Fruit fly (Drosophila melanogaster) whole organism, embryonic: ENCODE data around the gene Idgf3.

Experiments
- CG11398 ChIP-seq: fragments of 200-800 bp; sonication (Bioruptor generic); optimal IDR thresholded peaks from 2 replicates; lab custom pipeline; 2016; ENCODE audit warnings: missing biosample characterization, missing genetic modification characterization
- CG12155 ChIP-seq: fragments of 200-800 bp; sonication (Bioruptor generic); optimal IDR thresholded peaks from 3 replicates; lab custom pipeline; 2016; ENCODE audit warnings: missing biosample characterization, missing genetic modification characterization
- CG15011 ChIP-seq: fragments of 200-800 bp; sonication (Bioruptor generic); optimal IDR thresholded peaks from 3 replicates; lab custom pipeline; 2018; ENCODE audit warnings: missing biosample characterization, mild to moderate bottlenecking, missing genetic modification characterization
- CG1603 ChIP-seq: fragments of 200-800 bp; sonication (Bioruptor generic); optimal IDR thresholded peaks from 2 replicates; lab custom pipeline; 2019; ENCODE audit warnings: missing biosample characterization, mild to moderate bottlenecking, missing genetic modification characterization, moderate library complexity
- CG1647 ChIP-seq: fragments of 200-800 bp; sonication (Bioruptor generic); optimal IDR thresholded peaks from 3 replicates; lab custom pipeline; 2016; ENCODE audit warnings: missing biosample characterization, missing genetic modification characterization
- CG2678 ChIP-seq: fragments of 200-800 bp; sonication (Bioruptor generic); optimal IDR thresholded peaks from 3 replicates; lab custom pipeline; 2019; ENCODE audit warnings: missing biosample characterization, mild to moderate bottlenecking, missing genetic modification characterization, moderate library complexity
- CG42726 ChIP-seq: fragments of 200-800 bp; sonication (Bioruptor generic); IDR thresholded peaks from 2 replicates; pipeline ENCODE4 v1.3.6; 2022; ENCODE audit warnings: missing biosample characterization, missing genetic modification characterization; ENCODE audit not compliant: partially characterized antibody
- CG4617 ChIP-seq: fragments of 200-800 bp; sonication (Bioruptor generic); optimal IDR thresholded peaks from 3 replicates; lab custom pipeline; 2016; ENCODE audit warnings: missing biosample characterization, missing genetic modification characterization, borderline replicate concordance
- CG6175 ChIP-seq: fragments of 200-800 bp; sonication (Bioruptor generic); IDR thresholded peaks from 3 replicates; pipeline ENCODE4 v1.3.6; 2022; ENCODE audit warnings: missing biosample characterization, missing genetic modification characterization
- CG8388 ChIP-seq: fragments of 200-800 bp; sonication (Bioruptor generic); optimal IDR thresholded peaks from 2 replicates; lab custom pipeline; 2019; ENCODE audit warnings: missing biosample characterization, mild to moderate bottlenecking, missing genetic modification characterization, moderate library complexity
- CG8924 ChIP-seq: fragments of 200-800 bp; optimal IDR thresholded peaks from 3 replicates; lab custom pipeline; 2019; ENCODE audit warnings: missing biosample characterization, mild to moderate bottlenecking, missing genetic modification characterization, moderate library complexity
- CG9797 ChIP-seq: fragments of 200-800 bp; sonication (Bioruptor generic); optimal IDR thresholded peaks from 3 replicates; lab custom pipeline; 2018; ENCODE audit warnings: missing biosample characterization, mild to moderate bottlenecking, missing genetic modification characterization
- Dad ChIP-seq: fragments of 200-800 bp; sonication (Bioruptor generic); optimal IDR thresholded peaks from 3 replicates; lab custom pipeline; 2016; ENCODE audit warnings: missing biosample characterization, missing genetic modification characterization
- Hand ChIP-seq: fragments of 200-800 bp; sonication (Bioruptor generic); optimal IDR thresholded peaks from 2 replicates; lab custom pipeline; 2017; ENCODE audit warnings: mild to moderate bottlenecking, missing biosample characterization, missing genetic modification reagents, missing genetic modification characterization
- MTF-1 ChIP-seq: fragments of 200-800 bp; sonication (Bioruptor generic); optimal IDR thresholded peaks from 2 replicates; lab custom pipeline; 2018; ENCODE audit warnings: missing biosample characterization, mild to moderate bottlenecking, missing genetic modification characterization, borderline replicate concordance
- Meics ChIP-seq: fragments of 200-800 bp; sonication (Bioruptor generic); optimal IDR thresholded peaks from 2 replicates; lab custom pipeline; 2017; ENCODE audit warnings: missing biosample characterization, mild to moderate bottlenecking, missing genetic modification characterization
- Mrtf ChIP-seq: fragments of 200-800 bp; sonication (Bioruptor generic); IDR thresholded peaks from 3 replicates; pipeline ENCODE4 v1.3.6; 2022; ENCODE audit warnings: missing biosample characterization, missing genetic modification characterization
- NC2α ChIP-seq: fragments of 200-800 bp; sonication (Bioruptor generic); optimal IDR thresholded peaks from 2 replicates; lab custom pipeline; 2016; ENCODE audit warnings: missing biosample characterization, missing genetic modification characterization
- Optix ChIP-seq: fragments of 200-800 bp; sonication (Bioruptor generic); IDR thresholded peaks from 3 replicates; pipeline ENCODE4 v1.3.6; 2022; ENCODE audit warnings: missing biosample characterization, missing genetic modification characterization
- Pdp1 ChIP-seq, 2 experiments: fragments of 200-800 bp; sonication (Bioruptor generic); optimal IDR thresholded peaks; 3 replicates each; lab custom pipeline; 2016; ENCODE audit warnings: missing biosample characterization in 2 of 2, missing genetic modification characterization in 2 of 2, mild to moderate bottlenecking in 1 of 2, moderate library complexity in 1 of 2
- Poxn ChIP-seq: fragments of 200-800 bp; sonication (Bioruptor generic); IDR thresholded peaks from 2 replicates; pipeline ENCODE4 v1.3.6; 2022; ENCODE audit warnings: missing biosample characterization, missing genetic modification characterization
- Spps ChIP-seq: fragments of 200-800 bp; sonication (Bioruptor generic); optimal IDR thresholded peaks from 2 replicates; lab custom pipeline; 2018; ENCODE audit warnings: missing biosample characterization, mild to moderate bottlenecking, missing genetic modification characterization
- Ssrp ChIP-seq: fragments of 200-800 bp; sonication (Bioruptor generic); optimal IDR thresholded peaks from 2 replicates; lab custom pipeline; 2018; ENCODE audit warnings: missing biosample characterization, mild to moderate bottlenecking, missing genetic modification characterization, moderate library complexity
- Tbp ChIP-seq: fragments of >200 bp; optimal IDR thresholded peaks from 2 replicates; lab custom pipeline; 2018; ENCODE audit warnings: missing biosample characterization, missing genetic modification characterization
- Trl ChIP-seq, 3 experiments: fragments of >200 bp in 2 of 3; fragments of 200-800 bp in 1 of 3; sonication (Bioruptor generic) in 1 of 3; optimal IDR thresholded peaks; 2 replicates in 1 of 3; 3 replicates in 2 of 3; lab custom pipeline; 2016 to 2017; ENCODE audit warnings: missing biosample characterization in 1 of 3, missing genetic modification characterization in 1 of 3
- ab ChIP-seq: fragments of 200-800 bp; sonication (Bioruptor generic); optimal IDR thresholded peaks from 2 replicates; lab custom pipeline; 2016; ENCODE audit warnings: missing biosample characterization, missing genetic modification characterization
- az2 ChIP-seq: fragments of 200-800 bp; sonication (Bioruptor generic); optimal IDR thresholded peaks from 3 replicates; lab custom pipeline; 2016; ENCODE audit warnings: missing biosample characterization, missing genetic modification characterization
- bowl ChIP-seq: fragments of 200-800 bp; sonication (Bioruptor generic); IDR thresholded peaks from 2 replicates; pipeline ENCODE4 v1.3.6; 2022; ENCODE audit warnings: missing biosample characterization, missing genetic modification characterization
- cas ChIP-seq: fragments of 200-800 bp; sonication (Bioruptor generic); IDR thresholded peaks from 2 replicates; pipeline ENCODE4 v1.3.6; 2022; ENCODE audit warnings: missing biosample characterization, missing genetic modification characterization
- cg ChIP-seq: fragments of 200-800 bp; sonication (Bioruptor generic); optimal IDR thresholded peaks from 3 replicates; lab custom pipeline; 2019; ENCODE audit warnings: missing biosample characterization, mild to moderate bottlenecking, missing genetic modification characterization, moderate library complexity
- chn ChIP-seq: fragments of 200-800 bp; sonication (Bioruptor generic); optimal IDR thresholded peaks from 2 replicates; lab custom pipeline; 2016; ENCODE audit warnings: missing biosample characterization, missing genetic modification characterization
- ci ChIP-seq: fragments of 200-800 bp; sonication (Bioruptor generic); IDR thresholded peaks from 3 replicates; pipeline ENCODE4 v1.3.6; 2022; ENCODE audit warnings: missing biosample characterization, missing genetic modification characterization
- croc ChIP-seq: fragments of 200-800 bp; sonication (Bioruptor generic); conservative IDR thresholded peaks from 3 replicates; pipeline ENCODE4 v1.3.6; 2022; ENCODE audit warnings: missing biosample characterization, missing genetic modification characterization
- dmrt11E ChIP-seq: fragments of 200-800 bp; sonication (Bioruptor generic); optimal IDR thresholded peaks from 3 replicates; lab custom pipeline; 2018; ENCODE audit warnings: missing biosample characterization, mild to moderate bottlenecking, missing genetic modification characterization, moderate library complexity
- dmrt99B ChIP-seq: fragments of 200-800 bp; sonication (Bioruptor generic); optimal IDR thresholded peaks from 2 replicates; lab custom pipeline; 2018; ENCODE audit warnings: missing biosample characterization, mild to moderate bottlenecking, missing genetic modification characterization, moderate library complexity
- ewg ChIP-seq: fragments of 200-800 bp; sonication (Bioruptor generic); optimal IDR thresholded peaks from 3 replicates; lab custom pipeline; 2017; ENCODE audit warnings: mild to moderate bottlenecking, missing biosample characterization, missing genetic modification reagents, missing genetic modification characterization
- eyg ChIP-seq: fragments of 200-800 bp; sonication (Bioruptor generic); optimal IDR thresholded peaks from 3 replicates; lab custom pipeline; 2016; ENCODE audit warnings: missing biosample characterization, missing genetic modification characterization
- grau ChIP-seq: fragments of 200-800 bp; optimal IDR thresholded peaks from 3 replicates; lab custom pipeline; 2019; ENCODE audit warnings: missing biosample characterization, mild to moderate bottlenecking, missing genetic modification characterization, moderate library complexity
- gsb ChIP-seq: fragments of 200-800 bp; sonication (Bioruptor generic); IDR thresholded peaks from 2 replicates; pipeline ENCODE4 v1.3.6; 2022; ENCODE audit warnings: missing biosample characterization, missing genetic modification characterization
- ind ChIP-seq: fragments of 200-800 bp; sonication (Bioruptor generic); optimal IDR thresholded peaks from 3 replicates; lab custom pipeline; 2016; ENCODE audit warnings: missing biosample characterization, missing genetic modification characterization
- inv ChIP-seq: fragments of 200-800 bp; sonication (Bioruptor generic); IDR thresholded peaks from 2 replicates; pipeline ENCODE4 v1.3.6; 2022; ENCODE audit warnings: missing biosample characterization, missing genetic modification characterization; ENCODE audit not compliant: partially characterized antibody
- pb ChIP-seq: fragments of 200-800 bp; sonication (Bioruptor generic); optimal IDR thresholded peaks from 3 replicates; lab custom pipeline; 2016; ENCODE audit warnings: missing biosample characterization, missing genetic modification characterization
- peb ChIP-seq: fragments of 200-800 bp; sonication (Bioruptor generic); IDR thresholded peaks from 2 replicates; pipeline ENCODE4 v1.3.6; 2022; ENCODE audit warnings: missing biosample characterization, missing genetic modification characterization
- ro ChIP-seq: fragments of 200-800 bp; sonication (Bioruptor generic); IDR thresholded peaks from 2 replicates; pipeline ENCODE4 v1.3.6; 2022; ENCODE audit warnings: missing biosample characterization, missing genetic modification characterization
- sc ChIP-seq, 3 experiments: fragments of >200 bp in 2 of 3; fragments of 200-800 bp in 1 of 3; sonication (Bioruptor generic) in 1 of 3; optimal IDR thresholded peaks; 2 replicates in 2 of 3; 3 replicates in 1 of 3; lab custom pipeline; 2017; ENCODE audit warnings: mild to moderate bottlenecking in 1 of 3, missing biosample characterization in 1 of 3, missing genetic modification characterization in 1 of 3, missing genetic modification reagents in 1 of 3
- sens-2 ChIP-seq: fragments of 200-800 bp; sonication (Bioruptor generic); IDR thresholded peaks from 2 replicates; pipeline ENCODE4 v1.3.6; 2022; ENCODE audit warnings: missing biosample characterization, missing genetic modification characterization
- wor ChIP-seq: fragments of 200-800 bp; sonication (Bioruptor generic); IDR thresholded peaks from 2 replicates; pipeline ENCODE4 v1.3.6; 2022; ENCODE audit warnings: missing biosample characterization, missing genetic modification characterization
- z ChIP-seq: fragments of 200-800 bp; sonication (Bioruptor generic); IDR thresholded peaks from 3 replicates; pipeline ENCODE4 v1.3.6; 2022; ENCODE audit warnings: missing biosample characterization, missing genetic modification characterization

Gene Idgf3

DNA sequence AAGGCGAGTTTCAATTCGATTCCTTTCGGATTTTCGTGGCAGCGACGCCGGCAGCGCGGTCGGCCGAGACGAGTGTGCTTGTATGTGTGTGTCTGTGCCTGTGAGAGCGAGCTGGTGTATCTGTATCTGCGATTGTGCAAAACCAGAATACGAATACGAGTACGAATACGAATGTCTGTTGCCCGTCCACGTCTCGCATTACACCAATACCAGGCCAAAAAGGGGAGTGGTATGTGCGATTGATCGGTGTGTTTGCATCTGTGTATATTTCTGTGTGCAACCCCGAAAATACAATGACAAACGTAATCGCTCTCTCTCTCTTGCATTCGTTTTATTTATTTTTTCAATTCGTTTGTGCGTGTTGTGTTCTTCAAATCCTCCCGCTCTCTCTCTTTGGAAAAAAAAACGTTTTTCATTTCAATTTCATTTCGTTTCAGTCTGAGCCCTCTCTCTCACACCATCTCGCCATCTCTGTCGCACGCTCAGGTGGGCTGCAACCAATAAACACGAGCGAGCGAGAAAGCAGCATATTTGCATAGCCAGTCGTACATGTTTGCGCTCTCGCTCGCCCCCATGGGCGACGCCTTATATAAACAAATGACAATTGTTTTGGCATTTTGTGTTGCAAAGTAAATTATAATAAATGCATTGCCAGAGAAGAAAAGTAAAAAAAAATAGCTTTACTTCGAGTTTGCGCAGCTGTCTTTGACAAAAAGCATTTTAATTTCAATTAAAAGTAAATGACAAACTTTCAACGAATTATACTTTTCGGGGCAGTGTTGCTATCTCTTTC lies 35.5 kb downstream of the Idgf3 start (continued):
- TF ChIP-seq Hand (no peak), sens-2 (GFP tag; lab: Robert Waterston, UW) (no peak), Ssrp (tag; lab: Kevin White, UChicago) (no peak), chn (peak; percentile 23), eyg (peak; percentile 42), dmrt11E (tag; lab: Kevin White, UChicago) (no peak), CG8924 (tag; lab: Kevin White, UChicago) (peak; percentile 41), CG2678 (no peak), Spps (tag; lab: Kevin White, UChicago) (peak; percentile 21), CG6175 (GFP tag; lab: Robert Waterston, UW) (no peak), CG1647 (GFP tag; lab: Kevin White, UChicago) (no peak), MTF-1 (GFP tag; lab: Kevin White, UChicago) (peak; percentile 21), CG1603 (tag; lab: Kevin White, UChicago) (peak; percentile 42), Poxn (GFP tag; lab: Robert Waterston, UW) (no peak), ro (GFP tag; lab: Robert Waterston, UW) (no peak), Dad (GFP tag; lab: Kevin White, UChicago) (no peak), inv (GFP tag; lab: Robert Waterston, UW) (no peak), z (no peak), croc (GFP tag; lab: Robert Waterston, UW) (no peak; the same call in 2 of the 3 replicates), gsb (GFP tag; lab: Robert Waterston, UW) (no peak), Pdp1 (GFP tag; optimal IDR thresholded peaks at IDR 0.05; lab: Kevin White, UChicago) (peak in 1 of 2 experiments; percentile 90), CG9797 (GFP tag; lab: Kevin White, UChicago) (no peak), sc (optimal IDR thresholded peaks at IDR 0.05; lab: Kevin White, UChicago) (no peak), sc (GFP tag; optimal IDR thresholded peaks at IDR 0.05; lab: Kevin White, UChicago) (peak; percentile 26), wor (GFP tag; lab: Robert Waterston, UW) (no peak), dmrt99B (tag; lab: Kevin White, UChicago) (peak; percentile 6), CG4617 (GFP tag; lab: Kevin White, UChicago) (peak; percentile 7), pb (GFP tag; lab: Kevin White, UChicago) (peak; percentile 62), peb (GFP tag; lab: Robert Waterston, UW) (no peak), ci (GFP tag; lab: Robert Waterston, UW) (peak; percentile 26; the same call in 1 of the 3 replicates), ind (no peak), Mrtf (GFP tag; lab: Robert Waterston, UW) (no peak), ab (GFP tag; lab: Kevin White, UChicago) (no peak), Optix (0 out of 3 replicates have a peak, but pooled peaks have one; percentile 42), Trl (optimal IDR thresholded peaks at IDR 0.05; lab: Kevin White, UChicago) (peak; percentile 67 to 71), Trl (GFP tag; optimal IDR thresholded peaks at IDR 0.05; lab: Kevin White, UChicago) (peak; percentile 68), CG15011 (GFP tag; lab: Kevin White, UChicago) (no peak), CG11398 (GFP tag; lab: Kevin White, UChicago) (peak; percentile 27), az2 (GFP tag; lab: Kevin White, UChicago) (no peak), CG12155 (GFP tag; lab: Kevin White, UChicago) (no peak), grau (tag; lab: Kevin White, UChicago) (no peak), CG8388 (GFP tag; lab: Kevin White, UChicago) (no peak), cg (GFP tag; lab: Kevin White, UChicago) (peak; percentile 89), cas (GFP tag; lab: Robert Waterston, UW) (no peak), bowl (GFP tag; lab: Robert Waterston, UW) (no peak), Meics (GFP tag; lab: Kevin White, UChicago) (peak; percentile 20), CG42726 (no peak; the same call in 1 of the 2 replicates), NC2α (no peak), ewg (GFP tag; lab: Kevin White, UChicago) (peak; percentile 53), Tbp (GFP tag; lab: Kevin White, UChicago) (no peak)
